Fruit fly (Drosophila melanogaster): ENCODE measurements around the gene stg.

dm6 chr3R:29230552-29231102 lies 25.0 kb downstream of the stg start:
- TF ChIP-seq Hr96 (GFP tag; optimal IDR thresholded peaks at IDR 0.05): no peak
- TF ChIP-seq ovo (GFP tag; optimal IDR thresholded peaks at IDR 0.05): no peak
- no peak for TF ChIP-seq cnc (optimal IDR thresholded peaks at IDR 0.05)
- TF ChIP-seq CG1620 (GFP tag; optimal IDR thresholded peaks at IDR 0.05): no peak
- no peak for TF ChIP-seq toe (GFP tag; optimal IDR thresholded peaks at IDR 0.05)
- no peak for TF ChIP-seq Crg-1 (GFP tag; optimal IDR thresholded peaks at IDR 0.05)
- TF ChIP-seq Mnt (GFP tag; optimal IDR thresholded peaks at IDR 0.05): peak; percentile 65
- TF ChIP-seq CG7101 (tag; optimal IDR thresholded peaks at IDR 0.05): no peak
- TF ChIP-seq cic (GFP tag; optimal IDR thresholded peaks at IDR 0.05): peak; percentile 74
- TF ChIP-seq kay (GFP tag; ENCODE audit: borderline replicate concordance): no peak
- no peak for TF ChIP-seq CG14711 (tag; optimal IDR thresholded peaks at IDR 0.05)
- no peak for TF ChIP-seq CG33017 (tag; optimal IDR thresholded peaks at IDR 0.05)
- TF ChIP-seq pad (GFP tag; optimal IDR thresholded peaks at IDR 0.05): no peak
- TF ChIP-seq Clk (GFP tag; optimal IDR thresholded peaks at IDR 0.05): no peak

All from whole organism, adult.